Fruit fly (Drosophila melanogaster) whole organism, embryonic: ENCODE measurements around the gene Jon99Ciii.

Source experiments
- CG10543 ChIP-seq: fragments of 200-800 bp; sonication (Bioruptor generic); optimal IDR thresholded peaks from 3 replicates; lab custom pipeline; 2017; ENCODE audit warnings: missing biosample characterization, mild to moderate bottlenecking, missing genetic modification characterization, moderate library complexity
- CG11456 ChIP-seq: fragments of 200-800 bp; sonication (Bioruptor generic); IDR thresholded peaks from 3 replicates; pipeline ENCODE4 v1.3.6; 2022; ENCODE audit warnings: missing biosample characterization, missing genetic modification characterization
- CG12236 ChIP-seq: fragments of 200-800 bp; sonication (Bioruptor generic); optimal IDR thresholded peaks from 2 replicates; lab custom pipeline; 2016; ENCODE audit warnings: missing biosample characterization, missing genetic modification characterization
- CG15011 ChIP-seq: fragments of 200-800 bp; sonication (Bioruptor generic); optimal IDR thresholded peaks from 3 replicates; lab custom pipeline; 2018; ENCODE audit warnings: missing biosample characterization, mild to moderate bottlenecking, missing genetic modification characterization
- CG1529 ChIP-seq: fragments of 200-800 bp; sonication (Bioruptor generic); optimal IDR thresholded peaks from 3 replicates; lab custom pipeline; 2018; ENCODE audit warnings: missing biosample characterization, missing genetic modification characterization
- CG15514 ChIP-seq: fragments of 200-800 bp; sonication (Bioruptor generic); optimal IDR thresholded peaks from 3 replicates; lab custom pipeline; 2017; ENCODE audit warnings: missing biosample characterization, missing genetic modification characterization, mild to moderate bottlenecking, moderate library complexity, missing genetic modification reagents
- CG18619 ChIP-seq: fragments of 200-800 bp; sonication (Bioruptor generic); optimal IDR thresholded peaks from 3 replicates; lab custom pipeline; 2017; ENCODE audit warnings: missing biosample characterization, mild to moderate bottlenecking, missing genetic modification characterization
- CG31388 ChIP-seq: fragments of 200-800 bp; sonication (Bioruptor generic); optimal IDR thresholded peaks from 2 replicates; lab custom pipeline; 2016; ENCODE audit warnings: missing biosample characterization, missing genetic modification characterization
- CG32772 ChIP-seq: fragments of 200-800 bp; sonication (Bioruptor generic); IDR thresholded peaks from 2 replicates; pipeline ENCODE4 v1.3.6; 2022; ENCODE audit warnings: missing biosample characterization, missing genetic modification characterization
- CG34376 ChIP-seq: fragments of 200-800 bp; sonication (Bioruptor generic); optimal IDR thresholded peaks from 2 replicates; lab custom pipeline; 2018; ENCODE audit warnings: missing biosample characterization, mild to moderate bottlenecking, missing genetic modification characterization
- CG3726 ChIP-seq: fragments of 200-800 bp; sonication (Bioruptor generic); IDR thresholded peaks from 3 replicates; pipeline ENCODE4, ENCODE4 v1.3.6; 2022; ENCODE audit warnings: missing biosample characterization, missing genetic modification characterization
- CG42726 ChIP-seq: fragments of 200-800 bp; sonication (Bioruptor generic); IDR thresholded peaks from 2 replicates; pipeline ENCODE4 v1.3.6; 2022; ENCODE audit warnings: missing biosample characterization, missing genetic modification characterization; ENCODE audit not compliant: partially characterized antibody
- CG4730 ChIP-seq: fragments of 200-800 bp; sonication (Bioruptor generic); IDR thresholded peaks from 2 replicates; pipeline ENCODE4 v1.3.6; 2022; ENCODE audit warnings: missing biosample characterization, missing genetic modification characterization
- CG6254 ChIP-seq: fragments of 200-800 bp; sonication (Bioruptor generic); optimal IDR thresholded peaks from 3 replicates; lab custom pipeline; 2017; ENCODE audit warnings: mild to moderate bottlenecking, missing biosample characterization, missing genetic modification reagents, missing genetic modification characterization
- CG6813 ChIP-seq: fragments of 200-800 bp; sonication (Bioruptor generic); optimal IDR thresholded peaks from 2 replicates; lab custom pipeline; 2017; ENCODE audit warnings: missing biosample characterization, missing genetic modification characterization, mild to moderate bottlenecking, moderate library complexity, missing genetic modification reagents
- CG8924 ChIP-seq: fragments of 200-800 bp; optimal IDR thresholded peaks from 3 replicates; lab custom pipeline; 2019; ENCODE audit warnings: missing biosample characterization, mild to moderate bottlenecking, missing genetic modification characterization, moderate library complexity
- CG9609 ChIP-seq: fragments of 200-800 bp; sonication (Bioruptor generic); optimal IDR thresholded peaks from 3 replicates; lab custom pipeline; 2016; ENCODE audit warnings: missing biosample characterization, missing genetic modification characterization
- Dad ChIP-seq: fragments of 200-800 bp; sonication (Bioruptor generic); optimal IDR thresholded peaks from 3 replicates; lab custom pipeline; 2016; ENCODE audit warnings: missing biosample characterization, missing genetic modification characterization
- Dek ChIP-seq: fragments of 200-800 bp; sonication (Bioruptor generic); optimal IDR thresholded peaks from 3 replicates; lab custom pipeline; 2019; ENCODE audit warnings: missing biosample characterization, mild to moderate bottlenecking, missing genetic modification characterization, moderate library complexity
- Dp ChIP-seq: fragments of 200-800 bp; sonication (Bioruptor generic); optimal IDR thresholded peaks from 2 replicates; lab custom pipeline; 2018; ENCODE audit warnings: missing biosample characterization, mild to moderate bottlenecking, missing genetic modification characterization, moderate library complexity
- Fer2 ChIP-seq: fragments of 200-800 bp; sonication (Bioruptor generic); optimal IDR thresholded peaks from 2 replicates; lab custom pipeline; 2018; ENCODE audit warnings: missing biosample characterization, mild to moderate bottlenecking, missing genetic modification characterization, moderate library complexity
- HHEX ChIP-seq: fragments of 200-800 bp; sonication (Bioruptor generic); optimal IDR thresholded peaks from 3 replicates; lab custom pipeline; 2017; ENCODE audit warnings: missing biosample characterization, mild to moderate bottlenecking, missing genetic modification characterization, missing genetic modification reagents
- HLH3B ChIP-seq: fragments of 200-800 bp; sonication (Bioruptor generic); IDR thresholded peaks from 2 replicates; pipeline ENCODE4 v1.3.6; 2022; ENCODE audit warnings: missing biosample characterization, missing genetic modification characterization
- HLH4C ChIP-seq: fragments of 200-800 bp; sonication (Bioruptor generic); IDR thresholded peaks from 3 replicates; pipeline ENCODE4 v1.3.6; 2022; ENCODE audit warnings: missing biosample characterization, missing genetic modification characterization; ENCODE audit not compliant: partially characterized antibody
- Lim3 ChIP-seq: fragments of 200-800 bp; sonication (Bioruptor generic); IDR thresholded peaks from 2 replicates; pipeline ENCODE4 v1.3.6; 2022; ENCODE audit warnings: missing biosample characterization, missing genetic modification characterization
- Mrtf ChIP-seq: fragments of 200-800 bp; sonication (Bioruptor generic); IDR thresholded peaks from 3 replicates; pipeline ENCODE4 v1.3.6; 2022; ENCODE audit warnings: missing biosample characterization, missing genetic modification characterization
- Neu2 ChIP-seq: fragments of 200-800 bp; sonication (Bioruptor generic); optimal IDR thresholded peaks from 3 replicates; lab custom pipeline; 2016; ENCODE audit warnings: missing biosample characterization, missing genetic modification characterization, borderline replicate concordance
- NfI ChIP-seq: fragments of 200-800 bp; sonication (Bioruptor generic); optimal IDR thresholded peaks from 3 replicates; lab custom pipeline; 2018; ENCODE audit warnings: missing biosample characterization, mild to moderate bottlenecking, missing genetic modification characterization, moderate library complexity
- Taf1 ChIP-seq: fragments of 200-800 bp; sonication (Bioruptor generic); IDR thresholded peaks from 2 replicates; pipeline ENCODE4 v1.3.6; 2022; ENCODE audit warnings: missing biosample characterization, missing genetic modification characterization
- Usf ChIP-seq: fragments of 200-800 bp; sonication (Bioruptor generic); optimal IDR thresholded peaks from 2 replicates; lab custom pipeline; 2017; ENCODE audit warnings: missing genotype, missing biosample characterization, missing genetic modification characterization
- abd-A ChIP-seq: fragments of 200-800 bp; sonication (Bioruptor generic); optimal IDR thresholded peaks from 3 replicates; lab custom pipeline; 2019; ENCODE audit warnings: missing biosample characterization, mild to moderate bottlenecking, missing genetic modification characterization, moderate library complexity
- bab2 ChIP-seq: fragments of 200-800 bp; sonication (Bioruptor generic); optimal IDR thresholded peaks from 2 replicates; lab custom pipeline; 2016; ENCODE audit warnings: missing biosample characterization, missing genetic modification characterization
- croc ChIP-seq: fragments of 200-800 bp; sonication (Bioruptor generic); conservative IDR thresholded peaks from 3 replicates; pipeline ENCODE4 v1.3.6; 2022; ENCODE audit warnings: missing biosample characterization, missing genetic modification characterization
- dan ChIP-seq: fragments of 200-800 bp; sonication (Bioruptor generic); IDR thresholded peaks from 2 replicates; pipeline ENCODE4 v1.3.6; 2022; ENCODE audit warnings: missing biosample characterization, missing genetic modification characterization
- dati ChIP-seq: fragments of 200-800 bp; sonication (Bioruptor generic); IDR thresholded peaks from 2 replicates; pipeline ENCODE4 v1.3.6; 2022; ENCODE audit warnings: missing biosample characterization, missing genetic modification characterization
- dysf ChIP-seq: fragments of 200-800 bp; sonication (Bioruptor generic); IDR thresholded peaks from 3 replicates; pipeline ENCODE4 v1.3.6; 2022; ENCODE audit warnings: missing biosample characterization, missing genetic modification characterization
- en ChIP-seq: fragments of 200-800 bp; sonication (Bioruptor generic); optimal IDR thresholded peaks from 2 replicates; lab custom pipeline; 2016; ENCODE audit warnings: missing biosample characterization, missing genetic modification characterization
- fru ChIP-seq: fragments of >200 bp; optimal IDR thresholded peaks from 2 replicates; lab custom pipeline; 2017
- fu2 ChIP-seq: fragments of 200-800 bp; sonication (Bioruptor generic); optimal IDR thresholded peaks from 2 replicates; lab custom pipeline; 2016; ENCODE audit warnings: missing biosample characterization, missing genetic modification characterization
- her ChIP-seq: fragments of 200-800 bp; sonication (Bioruptor generic); optimal IDR thresholded peaks from 2 replicates; lab custom pipeline; 2016; ENCODE audit warnings: missing biosample characterization, missing genetic modification characterization
- kni ChIP-seq: fragments of 200-800 bp; sonication (Bioruptor generic); optimal IDR thresholded peaks from 3 replicates; lab custom pipeline; 2017; ENCODE audit warnings: mild to moderate bottlenecking, missing biosample characterization, missing genetic modification reagents, missing genetic modification characterization
- nmo ChIP-seq: fragments of 200-800 bp; sonication (Bioruptor generic); optimal IDR thresholded peaks from 2 replicates; lab custom pipeline; 2018; ENCODE audit warnings: missing biosample characterization, mild to moderate bottlenecking, missing genetic modification characterization, moderate library complexity
- oc ChIP-seq: fragments of 200-800 bp; sonication (Bioruptor generic); optimal IDR thresholded peaks from 2 replicates; lab custom pipeline; 2018; ENCODE audit warnings: missing biosample characterization, mild to moderate bottlenecking, missing genetic modification characterization, moderate library complexity
- pita ChIP-seq: fragments of 200-800 bp; sonication (Bioruptor generic); optimal IDR thresholded peaks from 2 replicates; lab custom pipeline; 2017; ENCODE audit warnings: missing biosample characterization, mild to moderate bottlenecking, missing genetic modification characterization
- sc ChIP-seq, 3 experiments: fragments of >200 bp in 2 of 3; fragments of 200-800 bp in 1 of 3; sonication (Bioruptor generic) in 1 of 3; optimal IDR thresholded peaks; 2 replicates in 2 of 3; 3 replicates in 1 of 3; lab custom pipeline; 2017; ENCODE audit warnings: mild to moderate bottlenecking in 1 of 3, missing biosample characterization in 1 of 3, missing genetic modification characterization in 1 of 3, missing genetic modification reagents in 1 of 3
- stc ChIP-seq: fragments of 200-800 bp; sonication (Bioruptor generic); IDR thresholded peaks from 2 replicates; pipeline ENCODE4 v1.3.6; 2022; ENCODE audit warnings: missing biosample characterization, missing genetic modification characterization
- ttk ChIP-seq: fragments of 200-800 bp; sonication (Bioruptor generic); IDR thresholded peaks from 2 replicates; pipeline ENCODE4 v2.1.2; 2022; ENCODE audit warnings: missing biosample characterization, missing genetic modification characterization
- tup ChIP-seq: fragments of 200-800 bp; sonication (Bioruptor generic); optimal IDR thresholded peaks from 2 replicates; lab custom pipeline; 2016; ENCODE audit warnings: missing biosample characterization, mild to moderate bottlenecking, missing genetic modification characterization, moderate library complexity
- usp ChIP-seq: fragments of >200 bp; optimal IDR thresholded peaks from 2 replicates; lab custom pipeline; 2017; ENCODE audit warnings: missing biosample characterization, missing genetic modification characterization
- zen2 ChIP-seq: fragments of 200-800 bp; sonication (Bioruptor generic); IDR thresholded peaks from 3 replicates; pipeline ENCODE4 v1.3.6; 2022; ENCODE audit warnings: missing biosample characterization, missing genetic modification characterization; ENCODE audit not compliant: partially characterized antibody

Jon99Ciii gene

dm6 chr3R:29894393-29894792, 27.6 kb upstream of the Jon99Ciii start (continued):
- TF ChIP-seq dati (GFP tag; lab: Robert Waterston, UW) (no peak), CG12236 (GFP tag; lab: Kevin White, UChicago) (no peak), dysf (peak; percentile 89), CG1529 (GFP tag; lab: Kevin White, UChicago) (peak; percentile 23), CG11456 (GFP tag; lab: Robert Waterston, UW) (0 out of 3 replicates have a peak, but pooled peaks have one; percentile 60), CG31388 (GFP tag; lab: Kevin White, UChicago) (peak; percentile 18), CG8924 (peak; percentile 68), CG32772 (GFP tag; lab: Robert Waterston, UW) (no peak), Taf1 (GFP tag; lab: Robert Waterston, UW) (peak; percentile 32; the same call in 1 of the 2 replicates), Lim3 (GFP tag; lab: Robert Waterston, UW) (no peak), ttk (GFP tag; lab: Robert Waterston, UW) (peak; percentile 29; the same call in 1 of the 2 replicates), Mrtf (GFP tag; lab: Robert Waterston, UW) (peak; percentile 45; the same call in 1 of the 3 replicates), Dp (GFP tag; lab: Kevin White, UChicago) (no peak), croc (GFP tag; lab: Robert Waterston, UW) (no peak; the same call in 2 of the 3 replicates), CG4730 (peak; percentile 31; the same call in 1 of the 2 replicates), pita (GFP tag; lab: Kevin White, UChicago) (no peak), fu2 (GFP tag; lab: Kevin White, UChicago) (no peak), CG15011 (peak; percentile 43), CG10543 (GFP tag; lab: Kevin White, UChicago) (peak; percentile 46), bab2 (GFP tag; lab: Kevin White, UChicago) (peak; percentile 21), usp (GFP tag; lab: Kevin White, UChicago) (no peak), CG6813 (peak; percentile 11), kni (GFP tag; lab: Kevin White, UChicago) (no peak), Neu2 (GFP tag; lab: Kevin White, UChicago) (no peak), CG9609 (GFP tag; lab: Kevin White, UChicago) (peak; percentile 18), abd-A (no peak), stc (GFP tag; lab: Robert Waterston, UW) (peak; percentile 36; the same call in 1 of the 2 replicates), Fer2 (tag; lab: Kevin White, UChicago) (peak; percentile 35), CG6254 (GFP tag; lab: Kevin White, UChicago) (peak; percentile 48), oc (no peak), sc (optimal IDR thresholded peaks at IDR 0.05; lab: Kevin White, UChicago) (no peak), sc (GFP tag; optimal IDR thresholded peaks at IDR 0.05; lab: Kevin White, UChicago) (no peak), CG3726 (GFP tag; lab: Robert Waterston, UW) (no peak), Dek (tag; lab: Kevin White, UChicago) (peak; percentile 57), en (GFP tag; lab: Kevin White, UChicago) (no peak), tup (no peak), zen2 (GFP tag; lab: Robert Waterston, UW) (no peak), Usf (GFP tag; lab: Kevin White, UChicago) (no peak), CG42726 (GFP tag; lab: Robert Waterston, UW) (no peak), HLH3B (GFP tag; lab: Robert Waterston, UW) (peak; percentile 67), dan (GFP tag; lab: Robert Waterston, UW) (no peak), Dad (GFP tag; lab: Kevin White, UChicago) (peak; percentile 69), fru (lab: Kevin White, UChicago) (no peak), CG18619 (GFP tag; lab: Kevin White, UChicago) (peak; percentile 55), NfI (GFP tag; lab: Kevin White, UChicago) (peak; percentile 55), HHEX (GFP tag; lab: Kevin White, UChicago) (peak; percentile 63), HLH4C (no peak), CG15514 (GFP tag; lab: Kevin White, UChicago) (peak; percentile 23), nmo (GFP tag; lab: Kevin White, UChicago) (peak; percentile 62), CG34376 (GFP tag; lab: Kevin White, UChicago) (peak; percentile 6), her (GFP tag; lab: Kevin White, UChicago) (peak; percentile 45)
